Fruit fly (Drosophila melanogaster) whole organism, embryonic: Measurements from ENCODE around the gene Pld3.
A peak's percentile ranks its signal among the peaks of the same experiment; 100 is the strongest.

Source experiments
- Ada2b ChIP-seq: fragments of 200-800 bp; sonication (Bioruptor generic); IDR thresholded peaks from 2 replicates; pipeline ENCODE4 v1.3.6; 2022; ENCODE audit warnings: missing biosample characterization, missing genetic modification characterization
- Asciz ChIP-seq: fragments of 200-800 bp; sonication (Bioruptor generic); optimal IDR thresholded peaks from 2 replicates; lab custom pipeline; 2017; ENCODE audit warnings: missing biosample characterization, mild to moderate bottlenecking, missing genetic modification characterization, missing genetic modification reagents
- Bgb ChIP-seq: fragments of 200-800 bp; sonication (Bioruptor generic); IDR thresholded peaks from 2 replicates; pipeline ENCODE4 v1.3.6; 2022; ENCODE audit warnings: missing biosample characterization, missing genetic modification characterization; ENCODE audit not compliant: partially characterized antibody
- CG12659 ChIP-seq: fragments of 200-800 bp; sonication (Bioruptor generic); optimal IDR thresholded peaks from 3 replicates; lab custom pipeline; 2017; ENCODE audit warnings: mild to moderate bottlenecking, missing biosample characterization, missing genetic modification reagents, missing genetic modification characterization
- CG13287 ChIP-seq: fragments of 200-800 bp; sonication (Bioruptor generic); IDR thresholded peaks from 2 replicates; pipeline ENCODE4 v1.3.6; 2022; ENCODE audit warnings: missing biosample characterization, missing genetic modification characterization; ENCODE audit not compliant: partially characterized antibody
- CG14860 ChIP-seq: fragments of 200-800 bp; sonication (Bioruptor generic); IDR thresholded peaks from 3 replicates; pipeline ENCODE4 v1.3.6; 2022; ENCODE audit warnings: missing biosample characterization, missing genetic modification characterization; ENCODE audit not compliant: partially characterized antibody
- CG15011 ChIP-seq: fragments of 200-800 bp; sonication (Bioruptor generic); optimal IDR thresholded peaks from 3 replicates; lab custom pipeline; 2018; ENCODE audit warnings: missing biosample characterization, mild to moderate bottlenecking, missing genetic modification characterization
- CG15601 ChIP-seq: fragments of 200-800 bp; sonication (Bioruptor generic); optimal IDR thresholded peaks from 3 replicates; lab custom pipeline; 2019; ENCODE audit warnings: missing biosample characterization, mild to moderate bottlenecking, missing genetic modification characterization, moderate library complexity
- CG17802 ChIP-seq: fragments of 200-800 bp; sonication (Bioruptor generic); optimal IDR thresholded peaks from 2 replicates; lab custom pipeline; 2018; ENCODE audit warnings: missing biosample characterization, mild to moderate bottlenecking, missing genetic modification characterization, moderate library complexity
- CG3847 ChIP-seq: fragments of 200-800 bp; sonication (Bioruptor generic); IDR thresholded peaks from 2 replicates; pipeline ENCODE4 v1.3.6; 2022; ENCODE audit warnings: missing biosample characterization, missing genetic modification characterization
- CG6689 ChIP-seq: fragments of 200-800 bp; sonication (Bioruptor generic); IDR thresholded peaks from 2 replicates; pipeline ENCODE4 v1.3.6; 2022; ENCODE audit warnings: missing biosample characterization, missing genetic modification characterization
- CG8388 ChIP-seq: fragments of 200-800 bp; sonication (Bioruptor generic); optimal IDR thresholded peaks from 2 replicates; lab custom pipeline; 2019; ENCODE audit warnings: missing biosample characterization, mild to moderate bottlenecking, missing genetic modification characterization, moderate library complexity
- D ChIP-seq, 2 experiments: fragments of 200-800 bp in 1 of 2; fragments of >200 bp in 1 of 2; sonication (Bioruptor generic) in 1 of 2; optimal IDR thresholded peaks; 2 replicates in 1 of 2; 3 replicates in 1 of 2; lab custom pipeline; 2017; ENCODE audit warnings: mild to moderate bottlenecking in 1 of 2, missing biosample characterization in 1 of 2, missing genetic modification characterization in 1 of 2, missing genetic modification reagents in 1 of 2
- Dip3 ChIP-seq: fragments of 200-800 bp; sonication (Bioruptor generic); optimal IDR thresholded peaks from 3 replicates; lab custom pipeline; 2016; ENCODE audit warnings: missing biosample characterization, missing genetic modification characterization
- Dp ChIP-seq: fragments of 200-800 bp; sonication (Bioruptor generic); optimal IDR thresholded peaks from 2 replicates; lab custom pipeline; 2018; ENCODE audit warnings: missing biosample characterization, mild to moderate bottlenecking, missing genetic modification characterization, moderate library complexity
- E2f1 ChIP-seq: fragments of 200-800 bp; sonication (Bioruptor generic); IDR thresholded peaks from 2 replicates; pipeline ENCODE4 v1.3.6; 2022; ENCODE audit warnings: missing biosample characterization, missing genetic modification characterization
- Eip74EF ChIP-seq, 2 experiments: fragments of 200-800 bp in 1 of 2; fragments of >200 bp in 1 of 2; sonication (Bioruptor generic) in 1 of 2; optimal IDR thresholded peaks; 2 replicates each; lab custom pipeline; 2017 to 2019; ENCODE audit warnings: missing biosample characterization in 2 of 2, missing genetic modification characterization in 2 of 2, mild to moderate bottlenecking in 1 of 2, moderate library complexity in 1 of 2
- HLH4C ChIP-seq: fragments of 200-800 bp; sonication (Bioruptor generic); IDR thresholded peaks from 3 replicates; pipeline ENCODE4 v1.3.6; 2022; ENCODE audit warnings: missing biosample characterization, missing genetic modification characterization; ENCODE audit not compliant: partially characterized antibody
- HLH54F ChIP-seq: fragments of 200-800 bp; sonication (Bioruptor generic); optimal IDR thresholded peaks from 3 replicates; lab custom pipeline; 2016; ENCODE audit warnings: missing biosample characterization, missing genetic modification characterization
- Max ChIP-seq: fragments of 200-800 bp; sonication (Bioruptor generic); optimal IDR thresholded peaks from 2 replicates; lab custom pipeline; 2016; ENCODE audit warnings: missing biosample characterization, mild to moderate bottlenecking, missing genetic modification characterization
- PHDP ChIP-seq: fragments of 200-800 bp; sonication (Bioruptor generic); optimal IDR thresholded peaks from 3 replicates; lab custom pipeline; 2018; ENCODE audit warnings: missing biosample characterization, mild to moderate bottlenecking, missing genetic modification characterization, moderate library complexity
- Ptx1 ChIP-seq: fragments of 200-800 bp; sonication (Bioruptor generic); IDR thresholded peaks from 2 replicates; pipeline ENCODE4 v1.3.6; 2022; ENCODE audit warnings: missing biosample characterization, missing genetic modification characterization
- Spps ChIP-seq: fragments of 200-800 bp; sonication (Bioruptor generic); optimal IDR thresholded peaks from 2 replicates; lab custom pipeline; 2018; ENCODE audit warnings: missing biosample characterization, mild to moderate bottlenecking, missing genetic modification characterization
- bigmax ChIP-seq: fragments of 200-800 bp; sonication (Bioruptor generic); optimal IDR thresholded peaks from 2 replicates; lab custom pipeline; 2018; ENCODE audit warnings: missing biosample characterization, mild to moderate bottlenecking, missing genetic modification characterization
- br ChIP-seq: fragments of >200 bp; optimal IDR thresholded peaks from 2 replicates; lab custom pipeline; 2017
- chn ChIP-seq: fragments of 200-800 bp; sonication (Bioruptor generic); optimal IDR thresholded peaks from 2 replicates; lab custom pipeline; 2016; ENCODE audit warnings: missing biosample characterization, missing genetic modification characterization
- emc ChIP-seq: fragments of 200-800 bp; sonication (Bioruptor generic); optimal IDR thresholded peaks from 2 replicates; lab custom pipeline; 2016; ENCODE audit warnings: missing biosample characterization, missing genetic modification characterization
- eve ChIP-seq, 2 experiments: fragments of >200 bp; optimal IDR thresholded peaks; 2 replicates each; lab custom pipeline; 2017; ENCODE audit warnings: missing biosample characterization in 2 of 2, missing genetic modification characterization in 2 of 2
- fd3F ChIP-seq: fragments of 200-800 bp; sonication (Bioruptor generic); optimal IDR thresholded peaks from 2 replicates; lab custom pipeline; 2018; ENCODE audit warnings: missing biosample characterization, mild to moderate bottlenecking, missing genetic modification characterization, moderate library complexity
- gt ChIP-seq: fragments of 200-800 bp; sonication (Bioruptor generic); IDR thresholded peaks from 2 replicates; pipeline ENCODE4 v1.3.6; 2022; ENCODE audit warnings: missing biosample characterization, missing genetic modification characterization
- hb ChIP-seq: fragments of 200-800 bp; sonication (Bioruptor generic); IDR thresholded peaks from 3 replicates; pipeline ENCODE4 v1.3.6; 2022; ENCODE audit warnings: missing biosample characterization, missing genetic modification characterization; ENCODE audit not compliant: partially characterized antibody
- her ChIP-seq: fragments of 200-800 bp; sonication (Bioruptor generic); optimal IDR thresholded peaks from 2 replicates; lab custom pipeline; 2016; ENCODE audit warnings: missing biosample characterization, missing genetic modification characterization
- hth ChIP-seq: fragments of >200 bp; optimal IDR thresholded peaks from 2 replicates; lab custom pipeline; 2017; ENCODE audit warnings: inconsistent platforms
- jing ChIP-seq: fragments of 200-800 bp; sonication (Bioruptor generic); optimal IDR thresholded peaks from 2 replicates; lab custom pipeline; 2018; ENCODE audit warnings: missing biosample characterization, mild to moderate bottlenecking, missing genetic modification characterization
- klu ChIP-seq: fragments of 200-800 bp; sonication (Bioruptor generic); IDR thresholded peaks from 2 replicates; pipeline ENCODE4 v1.3.6; 2022; ENCODE audit warnings: missing biosample characterization, missing genetic modification characterization
- oc ChIP-seq: fragments of 200-800 bp; sonication (Bioruptor generic); optimal IDR thresholded peaks from 2 replicates; lab custom pipeline; 2018; ENCODE audit warnings: missing biosample characterization, mild to moderate bottlenecking, missing genetic modification characterization, moderate library complexity
- odd ChIP-seq: fragments of 200-800 bp; sonication (Bioruptor generic); optimal IDR thresholded peaks from 2 replicates; lab custom pipeline; 2017; ENCODE audit warnings: missing biosample characterization, mild to moderate bottlenecking, missing genetic modification characterization
- pita ChIP-seq: fragments of 200-800 bp; sonication (Bioruptor generic); optimal IDR thresholded peaks from 2 replicates; lab custom pipeline; 2017; ENCODE audit warnings: missing biosample characterization, mild to moderate bottlenecking, missing genetic modification characterization
- pros ChIP-seq: fragments of 200-800 bp; sonication (Bioruptor generic); optimal IDR thresholded peaks from 3 replicates; lab custom pipeline; 2019; ENCODE audit warnings: missing biosample characterization, mild to moderate bottlenecking, missing genetic modification characterization, moderate library complexity
- pum ChIP-seq: fragments of 200-800 bp; sonication (Bioruptor generic); optimal IDR thresholded peaks from 2 replicates; lab custom pipeline; 2016; ENCODE audit warnings: missing biosample characterization, missing genetic modification characterization
- sc ChIP-seq, 3 experiments: fragments of >200 bp in 2 of 3; fragments of 200-800 bp in 1 of 3; sonication (Bioruptor generic) in 1 of 3; optimal IDR thresholded peaks; 2 replicates in 2 of 3; 3 replicates in 1 of 3; lab custom pipeline; 2017; ENCODE audit warnings: mild to moderate bottlenecking in 1 of 3, missing biosample characterization in 1 of 3, missing genetic modification characterization in 1 of 3, missing genetic modification reagents in 1 of 3
- shn ChIP-seq: fragments of 200-800 bp; sonication (Bioruptor generic); optimal IDR thresholded peaks from 3 replicates; lab custom pipeline; 2016; ENCODE audit warnings: missing biosample characterization, missing genetic modification characterization
- slou ChIP-seq: fragments of 200-800 bp; sonication (Bioruptor generic); optimal IDR thresholded peaks from 3 replicates; lab custom pipeline; 2016; ENCODE audit warnings: missing biosample characterization, missing genetic modification characterization
- sqz ChIP-seq: fragments of 200-800 bp; sonication (Bioruptor generic); optimal IDR thresholded peaks from 3 replicates; lab custom pipeline; 2018; ENCODE audit warnings: missing biosample characterization, mild to moderate bottlenecking, missing genetic modification characterization
- sug ChIP-seq: fragments of 200-800 bp; optimal IDR thresholded peaks from 2 replicates; lab custom pipeline; 2019; ENCODE audit warnings: missing biosample characterization, mild to moderate bottlenecking, missing genetic modification characterization, moderate library complexity
- yki ChIP-seq: fragments of >200 bp; optimal IDR thresholded peaks from 3 replicates; lab custom pipeline; 2018

Gene Pld3

dm6 chr2L:21166422-21166821, 7.8 kb downstream of the Pld3 start (continued):
- TF ChIP-seq bigmax (GFP tag; lab: Kevin White, UChicago), result peak; percentile 100
- TF ChIP-seq sug (tag; lab: Kevin White, UChicago), result peak; percentile 42
- TF ChIP-seq pum (GFP tag; lab: Kevin White, UChicago), result no peak
- TF ChIP-seq chn (GFP tag; lab: Kevin White, UChicago), result no peak
- TF ChIP-seq HLH54F (GFP tag; lab: Kevin White, UChicago), result peak; percentile 10
- no peak for TF ChIP-seq oc
- TF ChIP-seq HLH4C, result no peak
- TF ChIP-seq hth (lab: Kevin White, UChicago), result no peak
- peak; percentile 21 for TF ChIP-seq CG12659 (GFP tag; lab: Kevin White, UChicago)
- TF ChIP-seq Max (GFP tag; lab: Kevin White, UChicago), result no peak
- no peak for TF ChIP-seq Spps (tag; lab: Kevin White, UChicago)
- peak; percentile 24; the same call in 1 of the 2 replicates for TF ChIP-seq CG3847 (GFP tag; lab: Robert Waterston, UW)
- no peak for TF ChIP-seq sqz (GFP tag; lab: Kevin White, UChicago)
- TF ChIP-seq slou (GFP tag; lab: Kevin White, UChicago), result no peak
- TF ChIP-seq sc (optimal IDR thresholded peaks at IDR 0.05; lab: Kevin White, UChicago), result no peak
- no peak for TF ChIP-seq sc (GFP tag; optimal IDR thresholded peaks at IDR 0.05; lab: Kevin White, UChicago)

- TF ChIP-seq hb (GFP tag; lab: Robert Waterston, UW) (no peak), Ptx1 (peak; percentile 78), Ada2b (GFP tag; lab: Robert Waterston, UW) (peak; percentile 33; the same call in 1 of the 2 replicates), CG6689 (GFP tag; lab: Robert Waterston, UW) (peak; percentile 51; the same call in 1 of the 2 replicates), gt (GFP tag; lab: Robert Waterston, UW) (no peak), Bgb (0 out of 2 replicates have a peak, but pooled peaks have one; percentile 10), D (optimal IDR thresholded peaks at IDR 0.05; lab: Kevin White, UChicago) (no peak), D (GFP tag; optimal IDR thresholded peaks at IDR 0.05; lab: Kevin White, UChicago) (peak; percentile 53), pita (GFP tag; lab: Kevin White, UChicago) (no peak), Dip3 (GFP tag; lab: Kevin White, UChicago) (peak; percentile 93), PHDP (tag; lab: Kevin White, UChicago) (peak; percentile 59), CG17802 (no peak), jing (GFP tag; lab: Kevin White, UChicago) (peak; percentile 52), shn (GFP tag; lab: Kevin White, UChicago) (peak; percentile 92), Eip74EF (GFP tag; optimal IDR thresholded peaks at IDR 0.05; lab: Kevin White, UChicago) (no peak), Dp (peak; percentile 75), fd3F (peak; percentile 67), CG15011 (GFP tag; lab: Kevin White, UChicago) (no peak), CG15601 (tag; lab: Kevin White, UChicago) (no peak), klu (peak; percentile 96), her (peak; percentile 84), odd (GFP tag; lab: Kevin White, UChicago) (no peak), br (lab: Kevin White, UChicago) (no peak), Spps (tag; lab: Kevin White, UChicago) (peak; percentile 24), eve (GFP tag; optimal IDR thresholded peaks at IDR 0.05; lab: Kevin White, UChicago) (no peak), yki (lab: Kevin White, UChicago) (no peak), Asciz (GFP tag; lab: Kevin White, UChicago) (no peak), CG14860 (GFP tag; lab: Robert Waterston, UW) (no peak), E2f1 (no peak; the same call in 1 of the 2 replicates), CG13287 (no peak; the same call in 1 of the 2 replicates), pros (GFP tag; lab: Kevin White, UChicago) (no peak), CG8388 (GFP tag; lab: Kevin White, UChicago) (no peak), emc (peak; percentile 84)
These were observed 9.9 kb downstream of the Pld3 start, which contains the start of the genes mAcon1, CG43345 and CG43346 for dm6 chr2L:21168295-21169159. Gene mAcon1, plus strand, starts transcription at chr2L:21168570. Gene CG43345, minus strand, starts transcription at chr2L:21168581. Gene CG43346, minus strand, starts transcription at chr2L:21168581.
